Worm (Caenorhabditis elegans): ENCODE results near the gene ckc-1.

Gene ckc-1

DNA sequence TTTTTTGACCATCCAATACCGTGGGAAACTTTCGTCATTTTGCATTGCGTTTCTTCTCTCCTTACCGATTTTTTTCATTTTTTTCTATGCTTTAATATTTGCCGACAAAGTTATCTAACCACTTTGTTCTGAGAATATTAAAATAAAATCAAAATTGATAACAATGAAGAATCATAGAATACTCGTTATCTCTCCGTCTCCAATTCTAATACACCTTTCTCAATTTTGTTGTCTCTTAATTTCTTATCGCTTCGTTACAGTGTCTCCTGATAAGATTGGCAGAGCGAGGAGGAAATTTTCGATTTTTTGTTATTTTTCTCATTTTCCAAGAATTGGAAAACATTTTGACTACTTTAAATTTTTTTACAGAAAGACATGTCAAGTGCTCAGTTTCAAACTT is at the start of gene ckc-1:
ckc-1 (plus strand) TSS at position 368 of the 400 bp plus-strand sequence.
- TF ChIP-seq unc-62 (GFP tag; optimal IDR thresholded peaks at IDR 0.05) = no peak

DNA sequence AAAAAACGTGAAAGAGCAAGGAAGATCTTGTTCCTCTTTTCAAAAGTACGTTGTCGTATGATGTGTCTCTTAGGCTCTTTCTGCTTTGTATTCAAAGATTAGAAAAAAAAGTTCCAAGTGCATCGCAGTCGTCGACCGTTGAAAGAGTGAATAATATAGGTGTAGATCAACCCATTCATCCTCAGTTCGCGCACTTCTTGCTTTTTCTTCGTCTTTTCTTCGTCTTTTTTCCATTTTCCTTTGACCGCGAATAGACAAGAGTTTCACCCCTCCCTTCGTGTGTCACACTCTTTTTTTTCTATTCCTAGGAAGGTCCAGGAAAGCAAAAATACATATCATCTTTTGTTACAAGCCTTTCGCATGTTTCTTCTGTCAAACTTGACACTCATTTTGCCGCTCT is 49.7 kb upstream of the ckc-1 start:
- no peak for TF ChIP-seq unc-62 (GFP tag; optimal IDR thresholded peaks at IDR 0.05)

ce11 chrX:3532919-3533318 is 43.5 kb upstream of the ckc-1 start, which contains the start of gene F56B6.6:
TSS of gene F56B6.6 (minus strand) at chrX:3533019.
- TF ChIP-seq unc-62 (GFP tag; optimal IDR thresholded peaks at IDR 0.05) = no peak

ce11 chrX:3534218-3534617 is 42.2 kb upstream of the ckc-1 start:
- TF ChIP-seq unc-62 (GFP tag; optimal IDR thresholded peaks at IDR 0.05) = no peak

DNA sequence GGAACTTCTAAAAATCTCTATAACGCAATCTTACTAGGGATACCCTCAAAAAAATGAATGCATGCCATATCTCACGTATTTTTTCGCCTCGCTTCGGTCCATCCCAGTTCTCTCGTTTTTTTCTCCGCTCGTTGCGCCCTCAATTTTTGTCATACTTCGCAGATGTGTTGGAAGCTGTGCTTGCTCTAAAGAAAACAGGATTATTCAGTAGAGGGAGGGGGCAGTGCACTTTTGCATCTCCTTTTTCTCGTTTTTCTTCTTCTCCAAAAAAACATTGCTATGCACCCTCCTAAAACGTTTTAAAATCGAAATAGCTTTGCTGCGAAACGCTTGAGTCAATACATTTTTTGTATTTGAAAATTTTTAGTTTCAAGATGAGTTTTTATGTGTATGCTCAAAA is 40.9 kb upstream of the ckc-1 start:
- TF ChIP-seq unc-62 (GFP tag; optimal IDR thresholded peaks at IDR 0.05) = no peak

- TF ChIP-seq unc-62 (GFP tag; optimal IDR thresholded peaks at IDR 0.05) = no peak
Observed at ce11 chrX:3536302-3537251, 39.8 kb upstream of the ckc-1 start.

DNA sequence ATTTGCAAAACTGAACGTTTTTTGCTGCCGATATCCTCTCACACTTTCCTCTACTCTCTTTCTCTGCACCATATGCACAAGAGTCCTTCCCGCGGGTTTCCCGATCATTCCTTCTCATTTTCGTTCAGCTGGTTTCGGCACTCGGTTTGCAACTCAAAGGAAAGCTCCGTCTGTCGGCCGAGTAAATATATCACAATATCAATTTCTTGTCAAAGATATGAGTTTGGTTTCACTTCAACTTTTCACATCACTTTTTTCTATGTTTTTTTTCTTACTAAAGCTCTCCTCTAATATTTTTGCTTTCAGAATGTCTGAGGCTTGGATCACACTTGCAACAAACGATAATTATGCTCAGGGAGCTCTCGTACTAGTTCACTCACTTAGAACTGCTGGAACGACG is 39.1 kb upstream of the ckc-1 start, which contains the start of gene gyg-1:
gyg-1 (plus strand) TSS at position 301 of the 400 bp plus-strand sequence.
- no peak for TF ChIP-seq unc-62 (GFP tag; optimal IDR thresholded peaks at IDR 0.05)

DNA sequence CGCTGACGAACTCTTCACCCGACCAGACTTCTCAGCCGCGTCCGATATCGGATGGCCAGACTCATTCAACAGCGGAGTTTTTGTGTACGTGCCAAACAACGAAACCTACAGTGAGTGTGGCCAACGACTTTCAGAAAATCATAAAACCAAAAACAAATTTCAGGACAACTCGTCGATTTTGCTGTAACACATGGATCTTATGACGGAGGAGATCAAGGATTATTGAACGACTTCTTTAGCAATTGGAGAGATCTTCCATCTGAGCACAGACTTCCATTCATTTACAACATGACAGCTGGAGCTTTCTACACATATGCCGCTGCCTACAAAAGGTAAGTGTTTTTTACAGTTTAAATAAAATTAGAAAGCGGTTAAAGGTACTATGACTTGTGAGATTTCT is 38.3 kb upstream of the ckc-1 start:
- no peak for TF ChIP-seq unc-62 (GFP tag; optimal IDR thresholded peaks at IDR 0.05)

- TF ChIP-seq unc-62 (GFP tag; optimal IDR thresholded peaks at IDR 0.05) = no peak
Observed at ce11 chrX:3540861-3541260, 35.5 kb upstream of the ckc-1 start.

ce11 chrX:3542242-3542641 is 34.2 kb upstream of the ckc-1 start, which contains the start of gene rgs-7:
TSS of gene rgs-7 (plus strand) at chrX:3542542.
- TF ChIP-seq unc-62 (GFP tag; optimal IDR thresholded peaks at IDR 0.05) = no peak

ce11 chrX:3547097-3547496 is 29.3 kb upstream of the ckc-1 start:
- no peak for TF ChIP-seq unc-62 (GFP tag; optimal IDR thresholded peaks at IDR 0.05)

DNA sequence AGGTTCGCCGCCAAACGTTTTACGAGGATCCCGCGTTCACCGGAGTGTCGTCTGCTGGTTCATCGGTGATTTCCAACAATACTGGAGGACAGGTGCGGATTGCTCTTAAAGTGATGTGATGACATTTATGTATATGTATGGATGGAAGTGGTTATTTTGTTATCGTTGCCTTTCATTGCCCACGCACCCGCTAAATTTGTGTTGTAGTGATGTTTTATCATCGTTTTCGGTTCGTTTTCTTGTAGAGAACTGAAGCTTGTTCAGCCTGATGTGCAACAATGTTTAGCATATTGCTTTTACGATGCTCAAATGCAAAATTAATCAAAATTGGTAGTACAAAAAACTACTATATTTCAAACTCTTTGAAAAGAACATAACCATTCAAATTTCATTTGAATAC is 28.6 kb upstream of the ckc-1 start:
- no peak for TF ChIP-seq unc-62 (GFP tag; optimal IDR thresholded peaks at IDR 0.05)

- no peak for TF ChIP-seq unc-62 (GFP tag; optimal IDR thresholded peaks at IDR 0.05)
Observed at ce11 chrX:3548716-3549115, 27.7 kb upstream of the ckc-1 start.

DNA sequence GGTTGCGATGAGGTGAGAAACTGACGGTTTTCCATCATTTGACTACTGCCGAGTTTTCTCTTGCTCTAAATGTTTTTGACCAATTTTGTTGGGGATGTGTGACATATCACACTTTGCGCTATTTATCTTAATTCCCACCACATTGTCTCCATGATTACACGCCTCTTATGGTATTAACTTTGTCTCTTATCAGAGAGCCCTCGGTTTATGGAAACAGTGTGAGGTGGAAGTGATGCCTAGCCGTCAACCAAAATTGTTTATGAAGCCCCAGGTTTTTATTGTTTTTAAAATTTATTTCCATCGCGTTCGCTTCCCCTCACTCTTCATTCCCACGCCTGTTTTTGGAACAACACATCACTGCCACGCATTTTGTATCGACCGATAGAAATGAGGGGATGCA is 25.2 kb upstream of the ckc-1 start:
- no peak for TF ChIP-seq unc-62 (GFP tag; optimal IDR thresholded peaks at IDR 0.05)

- TF ChIP-seq unc-62 (GFP tag; optimal IDR thresholded peaks at IDR 0.05) = no peak
Observed at ce11 chrX:3552948-3553347, 23.5 kb upstream of the ckc-1 start.

DNA sequence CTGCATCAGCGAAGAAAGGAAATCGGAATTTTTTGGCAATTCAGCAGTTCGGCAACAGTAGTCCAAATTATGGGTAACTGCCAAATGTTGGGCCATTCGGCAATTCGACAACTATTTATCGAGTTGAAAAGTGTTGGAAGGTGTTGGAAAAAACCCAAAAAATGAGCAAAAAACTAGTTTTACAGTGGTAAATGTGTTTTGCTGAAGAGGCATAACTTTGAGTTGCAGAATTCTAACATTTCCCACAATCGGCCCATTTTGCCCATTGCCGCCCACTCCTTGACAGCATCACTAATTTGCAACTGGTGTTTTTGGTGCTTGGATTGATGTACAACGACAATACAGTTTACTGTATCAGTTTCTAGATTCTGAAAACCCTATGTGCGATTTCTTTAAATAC is 22.7 kb upstream of the ckc-1 start:
- TF ChIP-seq unc-62 (GFP tag; optimal IDR thresholded peaks at IDR 0.05) = no peak

ce11 chrX:3554117-3554516 is 22.3 kb upstream of the ckc-1 start:
- TF ChIP-seq unc-62 (GFP tag; optimal IDR thresholded peaks at IDR 0.05) = no peak
